Worm (Caenorhabditis elegans) whole organism, L4 larva: Measurements from ENCODE around the gene R144.12.

Experiments
- D1046.2 ChIP-seq: fragments of 200-800 bp; sonication (Bioruptor generic); IDR thresholded peaks from 2 replicates; pipeline ENCODE4 v1.3.6; 2022; ENCODE audit warnings: missing genetic modification characterization, missing compliant biosample characterization
- F44E2.7 ChIP-seq: fragments of 200-800 bp; sonication (Bioruptor generic); IDR thresholded peaks from 2 replicates; pipeline ENCODE4 v2.1.2; 2022; ENCODE audit warnings: missing genetic modification characterization, missing compliant biosample characterization
- R02D3.7 ChIP-seq: fragments of 150-350 bp; sonication (generic microtip); optimal IDR thresholded peaks from 3 replicates; lab custom pipeline; 2014; ENCODE audit warnings: missing biosample characterization, missing genetic modification characterization
- T26A8.4 ChIP-seq: fragments of 200-800 bp; sonication (Bioruptor generic); IDR thresholded peaks from 2 replicates; pipeline ENCODE4 v1.3.6; 2022; ENCODE audit warnings: missing genetic modification characterization, missing compliant biosample characterization
- Y105C5A.15 ChIP-seq: fragments of 200-800 bp; sonication (Bioruptor generic); IDR thresholded peaks from 2 replicates; pipeline ENCODE4 v1.3.6; 2022; ENCODE audit warnings: missing genetic modification characterization, missing compliant biosample characterization
- Y75B8A.6 ChIP-seq: fragments of 200-800 bp; sonication (Bioruptor generic); IDR thresholded peaks from 2 replicates; pipeline ENCODE4 v1.3.6; 2022; ENCODE audit warnings: missing genetic modification reagents, missing genetic modification characterization, missing compliant biosample characterization
- ZK546.5 ChIP-seq, 2 experiments: sonication (generic microtip); optimal IDR thresholded peaks; 2 replicates each; lab custom pipeline; 2017; ENCODE audit warnings: missing biosample characterization in 2 of 2, missing genetic modification characterization in 2 of 2
- aha-1 ChIP-seq: fragments of 150-350 bp; peaks from one replicate; lab custom pipeline; 2014; ENCODE audit warnings: missing biosample characterization, missing genetic modification characterization
- ama-1 ChIP-seq: fragments of 150-350 bp; optimal IDR thresholded peaks from 2 replicates; lab custom pipeline; 2014; ENCODE audit warnings: inconsistent platforms, mixed read lengths
- arid-1 ChIP-seq: fragments of 200-800 bp; sonication (Bioruptor generic); conservative IDR thresholded peaks from 2 replicates; pipeline ENCODE4 v1.3.6; 2022; ENCODE audit warnings: missing genetic modification reagents, missing genetic modification characterization, missing compliant biosample characterization
- attf-4 ChIP-seq: sonication (generic microtip); optimal IDR thresholded peaks from 3 replicates; lab custom pipeline; 2017; ENCODE audit warnings: missing biosample characterization, missing genetic modification characterization
- ceh-20 ChIP-seq: fragments of 200-800 bp; sonication (Bioruptor generic); IDR thresholded peaks from 2 replicates; pipeline ENCODE4 v1.3.6; 2022; ENCODE audit warnings: missing genetic modification reagents, missing genetic modification characterization, missing compliant biosample characterization
- ceh-28 ChIP-seq: fragments of 150-350 bp; optimal IDR thresholded peaks from 2 replicates; lab custom pipeline; 2014; ENCODE audit warnings: missing biosample characterization, missing genetic modification reagents, missing genetic modification characterization
- cey-2 ChIP-seq: sonication (generic microtip); optimal IDR thresholded peaks from 3 replicates; lab custom pipeline; 2017; ENCODE audit warnings: missing genetic modification characterization, mild to moderate bottlenecking, missing compliant biosample characterization, antibody characterized with exemption, borderline replicate concordance; ENCODE audit not compliant: insufficient read depth
- ctbp-1 ChIP-seq: fragments of 200-800 bp; sonication (Bioruptor generic); IDR thresholded peaks from 2 replicates; pipeline ENCODE4 v1.3.6; 2022; ENCODE audit warnings: missing genetic modification reagents, missing genetic modification characterization, missing compliant biosample characterization
- daf-16 ChIP-seq, 3 experiments: sonication (generic microtip); optimal IDR thresholded peaks; 2 replicates each; lab custom pipeline; 2016 to 2017; ENCODE audit warnings: missing genetic modification characterization in 3 of 3, missing genetic modification reagents in 3 of 3, mild to moderate bottlenecking in 2 of 3, missing compliant biosample characterization in 2 of 3, missing biosample characterization in 1 of 3, moderate library complexity in 1 of 3
- daf-19 ChIP-seq: fragments of 200-800 bp; sonication (Bioruptor generic); conservative IDR thresholded peaks from 2 replicates; pipeline ENCODE4 v1.3.6; 2022; ENCODE audit warnings: missing genetic modification characterization, missing compliant biosample characterization
- dmd-8 ChIP-seq: fragments of 200-800 bp; sonication (Bioruptor generic); IDR thresholded peaks from 2 replicates; pipeline ENCODE4 v1.3.6; 2022; ENCODE audit warnings: missing genetic modification characterization, missing compliant biosample characterization
- dmd-9 ChIP-seq: fragments of 200-800 bp; sonication (Bioruptor generic); IDR thresholded peaks from 2 replicates; pipeline ENCODE4 v1.3.6; 2022; ENCODE audit warnings: missing genetic modification reagents, missing genetic modification characterization, missing compliant biosample characterization
- dpl-1 ChIP-seq: fragments of 150-350 bp; optimal IDR thresholded peaks from 2 replicates; lab custom pipeline; 2014; ENCODE audit warnings: missing biosample characterization, missing genetic modification reagents, missing genetic modification characterization
- dve-1 ChIP-seq: sonication (generic microtip); optimal IDR thresholded peaks from 2 replicates; lab custom pipeline; 2017; ENCODE audit warnings: antibody characterized with exemption, mild to moderate bottlenecking, missing genetic modification characterization, missing compliant biosample characterization; ENCODE audit not compliant: insufficient read depth
- egl-27 ChIP-seq: sonication (generic microtip); optimal IDR thresholded peaks from 3 replicates; lab custom pipeline; 2017; ENCODE audit warnings: missing biosample characterization, missing genetic modification reagents, missing genetic modification characterization
- fos-1 ChIP-seq: fragments of 150-350 bp; optimal IDR thresholded peaks from 2 replicates; lab custom pipeline; 2014; ENCODE audit warnings: missing biosample characterization, missing genetic modification characterization
- gei-8 ChIP-seq: fragments of 200-800 bp; sonication (Bioruptor generic); optimal IDR thresholded peaks from 2 replicates; lab custom pipeline; 2018; ENCODE audit warnings: mild to moderate bottlenecking, missing genetic modification characterization, missing compliant biosample characterization
- hif-1 ChIP-seq, 2 experiments: sonication (generic microtip); optimal IDR thresholded peaks; 2 replicates each; lab custom pipeline; 2016 to 2017; ENCODE audit warnings: missing compliant biosample characterization in 2 of 2, missing genetic modification characterization in 2 of 2, missing genetic modification reagents in 2 of 2, missing genotype in 2 of 2, mild to moderate bottlenecking in 1 of 2
- jun-1 ChIP-seq: fragments of 150-350 bp; optimal IDR thresholded peaks from 2 replicates; lab custom pipeline; 2014; ENCODE audit warnings: missing biosample characterization, missing genetic modification reagents, missing genetic modification characterization
- lim-7 ChIP-seq: fragments of 200-800 bp; sonication (Bioruptor generic); IDR thresholded peaks from 2 replicates; pipeline ENCODE4 v1.3.6; 2022; ENCODE audit warnings: missing genetic modification characterization, missing compliant biosample characterization
- lin-15B ChIP-seq: fragments of 150-350 bp; sonication (generic microtip); optimal IDR thresholded peaks from 3 replicates; lab custom pipeline; 2014; ENCODE audit warnings: missing biosample characterization, missing genetic modification characterization
- lin-38 ChIP-seq: fragments of 200-800 bp; sonication (Bioruptor generic); IDR thresholded peaks from 2 replicates; pipeline ENCODE4 v1.3.6; 2022; ENCODE audit warnings: missing genetic modification reagents, missing genetic modification characterization, missing compliant biosample characterization
- madf-5 ChIP-seq, 2 experiments: fragments of 200-800 bp; sonication (Bioruptor generic); IDR thresholded peaks; 2 replicates each; pipeline ENCODE4 v1.3.6; 2022; ENCODE audit warnings: missing compliant biosample characterization in 2 of 2, missing genetic modification characterization in 2 of 2
- madf-9 ChIP-seq: fragments of 200-800 bp; sonication (Bioruptor generic); conservative IDR thresholded peaks from 2 replicates; pipeline ENCODE4 v1.3.6; 2022; ENCODE audit warnings: missing genetic modification reagents, missing genetic modification characterization, missing compliant biosample characterization
- mdt-29 ChIP-seq: fragments of 200-800 bp; sonication (Bioruptor generic); IDR thresholded peaks from 2 replicates; pipeline ENCODE4 v1.3.6; 2022; ENCODE audit warnings: missing genetic modification reagents, missing genetic modification characterization, missing compliant biosample characterization
- mxl-2 ChIP-seq: fragments of 200-800 bp; sonication (Bioruptor generic); conservative IDR thresholded peaks from 2 replicates; pipeline ENCODE4 v1.3.6; 2022; ENCODE audit warnings: missing genetic modification reagents, missing genetic modification characterization, missing compliant biosample characterization
- mxl-3 ChIP-seq: fragments of 200-800 bp; sonication (Bioruptor generic); optimal IDR thresholded peaks from 2 replicates; lab custom pipeline; 2018; ENCODE audit warnings: mild to moderate bottlenecking, missing genetic modification characterization, missing compliant biosample characterization
- nhr-10 ChIP-seq: fragments of 150-350 bp; optimal IDR thresholded peaks from 2 replicates; lab custom pipeline; 2014; ENCODE audit warnings: missing biosample characterization, missing genetic modification characterization
- nhr-111 ChIP-seq: fragments of 200-800 bp; sonication (Bioruptor generic); optimal IDR thresholded peaks from 2 replicates; lab custom pipeline; 2018; ENCODE audit warnings: mild to moderate bottlenecking, missing genetic modification characterization, missing compliant biosample characterization
- nhr-48 ChIP-seq: sonication (generic microtip); optimal IDR thresholded peaks from 2 replicates; lab custom pipeline; 2016; ENCODE audit warnings: mild to moderate bottlenecking, missing genetic modification characterization, missing compliant biosample characterization
- nhr-6 ChIP-seq: fragments of 150-350 bp; optimal IDR thresholded peaks from 2 replicates; lab custom pipeline; 2014; ENCODE audit warnings: missing biosample characterization, missing genetic modification characterization
- php-3 ChIP-seq: fragments of 200-800 bp; sonication (Bioruptor generic); IDR thresholded peaks from 2 replicates; pipeline ENCODE4 v1.3.6; 2022; ENCODE audit warnings: missing genetic modification reagents, missing genetic modification characterization, missing compliant biosample characterization
- pqm-1 ChIP-seq: sonication (generic microtip); optimal IDR thresholded peaks from 2 replicates; lab custom pipeline; 2017; ENCODE audit warnings: missing biosample characterization, missing genetic modification characterization
- saeg-2 ChIP-seq: fragments of 200-800 bp; sonication (Bioruptor generic); IDR thresholded peaks from 2 replicates; pipeline ENCODE4 v1.3.6; 2022; ENCODE audit warnings: missing genetic modification reagents, missing genetic modification characterization, missing compliant biosample characterization
- snpc-1.2 ChIP-seq: fragments of 200-800 bp; sonication (Bioruptor generic); IDR thresholded peaks from 2 replicates; pipeline ENCODE4 v1.3.6; 2022; ENCODE audit warnings: missing genetic modification reagents, missing genetic modification characterization, missing compliant biosample characterization
- spr-1 ChIP-seq: sonication (generic microtip); optimal IDR thresholded peaks from 2 replicates; lab custom pipeline; 2016; ENCODE audit warnings: mild to moderate bottlenecking, missing genetic modification characterization, missing compliant biosample characterization
- tag-97 ChIP-seq: fragments of 200-800 bp; sonication (Bioruptor generic); IDR thresholded peaks from 2 replicates; pipeline ENCODE4 v1.3.6; 2022; ENCODE audit warnings: missing genetic modification characterization, missing compliant biosample characterization
- unc-130 ChIP-seq: sonication (generic microtip); optimal IDR thresholded peaks from 2 replicates; lab custom pipeline; 2016; ENCODE audit warnings: missing genetic modification reagents, missing genetic modification characterization, missing compliant biosample characterization
- unc-62 ChIP-seq, 3 experiments: fragments of 150-350 bp in 1 of 3; sonication (generic microtip); optimal IDR thresholded peaks in 2 of 3; peaks in 1 of 3; 1 replicate in 1 of 3; 2 replicates in 2 of 3; lab custom pipeline; 2014 to 2017; ENCODE audit warnings: missing biosample characterization in 3 of 3, missing genetic modification characterization in 3 of 3, missing genetic modification reagents in 3 of 3, missing genotype in 1 of 3
- vab-7 ChIP-seq: fragments of 200-800 bp; sonication (Bioruptor generic); IDR thresholded peaks from 2 replicates; pipeline ENCODE4 v1.3.6; 2022; ENCODE audit warnings: missing genetic modification reagents, missing genetic modification characterization, missing compliant biosample characterization
- zag-1 ChIP-seq: fragments of 150-350 bp; optimal IDR thresholded peaks from 2 replicates; lab custom pipeline; 2014; ENCODE audit warnings: missing biosample characterization, missing genetic modification characterization
- zfp-3 ChIP-seq: fragments of 200-800 bp; sonication (Bioruptor generic); conservative IDR thresholded peaks from 2 replicates; pipeline ENCODE4 v1.3.6; 2022; ENCODE audit warnings: missing genetic modification reagents, missing genetic modification characterization, missing compliant biosample characterization
- zip-2 ChIP-seq: fragments of 150-350 bp; optimal IDR thresholded peaks from 2 replicates; lab custom pipeline; 2014; ENCODE audit warnings: missing biosample characterization, missing genetic modification characterization

The R144.12 gene

ce11 chrIII:5025136-5025629 lies 18.4 kb upstream of the R144.12 start (continued):
- no peak for TF ChIP-seq gei-8 (GFP tag; lab: Kevin White, UChicago)
- TF ChIP-seq hif-1 (tag; optimal IDR thresholded peaks at IDR 0.05; lab: Kevin White, UChicago) = peak in 1 of 2 experiments; percentile 43
- TF ChIP-seq mdt-29 = 0 out of 2 replicates have a peak, but pooled peaks have one; percentile 43
- no peak for TF ChIP-seq mxl-2 (GFP tag; lab: Robert Waterston, UW)
- peak; percentile 65 for TF ChIP-seq madf-9 (GFP tag; lab: Robert Waterston, UW)
- 0 out of 2 replicates have a peak, but pooled peaks have one; percentile 8 for TF ChIP-seq ctbp-1 (GFP tag; lab: Robert Waterston, UW)
- no peak for TF ChIP-seq R02D3.7 (tag; lab: Kevin White, UChicago)
- TF ChIP-seq unc-62 (GFP tag; optimal IDR thresholded peaks at IDR 0.05 in 1 of 2; lab: Kevin White, UChicago) = no peak
- TF ChIP-seq unc-62 (tag; optimal IDR thresholded peaks at IDR 0.05; lab: Kevin White, UChicago) = no peak
- no peak for TF ChIP-seq daf-19 (GFP tag; lab: Robert Waterston, UW)
- TF ChIP-seq dmd-8 (GFP tag; lab: Robert Waterston, UW) = no peak
- TF ChIP-seq D1046.2 (GFP tag; lab: Robert Waterston, UW) = no peak
- no peak for TF ChIP-seq zag-1 (tag; lab: Kevin White, UChicago)
- peak; percentile 60 for TF ChIP-seq T26A8.4 (GFP tag; lab: Robert Waterston, UW)
- no peak for TF ChIP-seq zip-2 (tag; lab: Kevin White, UChicago)
- no peak for TF ChIP-seq tag-97 (GFP tag; lab: Robert Waterston, UW)
- no peak; the same call in 1 of the 2 replicates for TF ChIP-seq vab-7
- no peak for TF ChIP-seq dmd-9
- TF ChIP-seq php-3 (GFP tag; lab: Robert Waterston, UW) = 0 out of 2 replicates have a peak, but pooled peaks have one; percentile 11
- TF ChIP-seq ceh-28 (tag; lab: Kevin White, UChicago) = no peak
- TF ChIP-seq F44E2.7 = no peak
- no peak for TF ChIP-seq madf-5 (GFP tag; IDR thresholded peaks at IDR 0.05; lab: Robert Waterston, UW)
- TF ChIP-seq nhr-6 = no peak
- peak; percentile 41; the same call in 1 of the 2 replicates for TF ChIP-seq snpc-1.2 (GFP tag; lab: Robert Waterston, UW)
- no peak for TF ChIP-seq nhr-10
- TF ChIP-seq egl-27 (tag; lab: Kevin White, UChicago) = no peak
- TF ChIP-seq Y105C5A.15 (GFP tag; lab: Robert Waterston, UW) = no peak
- TF ChIP-seq ceh-20 (GFP tag; lab: Robert Waterston, UW) = peak; percentile 20; the same call in 1 of the 2 replicates
- no peak for TF ChIP-seq daf-16 (GFP tag; optimal IDR thresholded peaks at IDR 0.05; lab: Kevin White, UChicago)
- TF ChIP-seq daf-16 (tag; optimal IDR thresholded peaks at IDR 0.05; lab: Kevin White, UChicago) = no peak
- TF ChIP-seq Y75B8A.6 (GFP tag; lab: Robert Waterston, UW) = peak; percentile 79; the same call in 1 of the 2 replicates
- no peak for TF ChIP-seq lin-15B
- peak; percentile 80 for TF ChIP-seq aha-1 (tag; lab: Kevin White, UChicago)
- TF ChIP-seq lin-38 (GFP tag; lab: Robert Waterston, UW) = peak; percentile 55; the same call in 1 of the 2 replicates
- TF ChIP-seq cey-2 (tag; lab: Kevin White, UChicago) = no peak
- TF ChIP-seq unc-130 (GFP tag; lab: Kevin White, UChicago) = no peak
- no peak for TF ChIP-seq nhr-111
- no peak for TF ChIP-seq nhr-48 (tag; lab: Kevin White, UChicago)
- TF ChIP-seq dpl-1 = peak; percentile 20
- no peak for TF ChIP-seq pqm-1
- TF ChIP-seq zfp-3 (GFP tag; lab: Robert Waterston, UW) = peak; percentile 82
- TF ChIP-seq jun-1 (tag; lab: Kevin White, UChicago) = peak; percentile 8
- TF ChIP-seq dve-1 (tag; lab: Kevin White, UChicago) = peak; percentile 27
- no peak for TF ChIP-seq mxl-3 (GFP tag; lab: Kevin White, UChicago)
- no peak for TF ChIP-seq saeg-2 (GFP tag; lab: Robert Waterston, UW)
- peak; percentile 80 for TF ChIP-seq ama-1 (lab: Kevin White, UChicago)
- TF ChIP-seq fos-1 (tag; lab: Kevin White, UChicago) = no peak
- no peak for TF ChIP-seq ZK546.5 (tag; optimal IDR thresholded peaks at IDR 0.05; lab: Kevin White, UChicago)
- no peak for TF ChIP-seq attf-4 (tag; lab: Kevin White, UChicago)
- TF ChIP-seq spr-1 (tag; lab: Kevin White, UChicago) = peak; percentile 29
- TF ChIP-seq arid-1 (GFP tag; lab: Robert Waterston, UW) = no peak
- no peak for TF ChIP-seq lim-7 (GFP tag; lab: Robert Waterston, UW)
